Worm (Caenorhabditis elegans) whole organism, L4 larva: ENCODE data around the gene T28A8.2.

Experiments
- F10B5.3 ChIP-seq: sonication (generic microtip); optimal IDR thresholded peaks from 2 replicates; lab custom pipeline; 2016; ENCODE audit warnings: mild to moderate bottlenecking, missing genetic modification characterization, missing compliant biosample characterization
- F26F4.8 ChIP-seq: fragments of 200-800 bp; sonication (Bioruptor generic); conservative IDR thresholded peaks from 2 replicates; pipeline ENCODE4 v1.3.6; 2022; ENCODE audit warnings: missing genetic modification characterization, missing compliant biosample characterization
- F44E2.7 ChIP-seq: fragments of 200-800 bp; sonication (Bioruptor generic); IDR thresholded peaks from 2 replicates; pipeline ENCODE4 v2.1.2; 2022; ENCODE audit warnings: missing genetic modification characterization, missing compliant biosample characterization
- T26A8.4 ChIP-seq: fragments of 200-800 bp; sonication (Bioruptor generic); IDR thresholded peaks from 2 replicates; pipeline ENCODE4 v1.3.6; 2022; ENCODE audit warnings: missing genetic modification characterization, missing compliant biosample characterization
- Y5F2A.4 ChIP-seq: fragments of 200-800 bp; sonication (Bioruptor generic); optimal IDR thresholded peaks from 2 replicates; lab custom pipeline; 2018; ENCODE audit warnings: mild to moderate bottlenecking, missing genetic modification characterization, missing compliant biosample characterization
- ZK337.2 ChIP-seq: fragments of 200-800 bp; sonication (Bioruptor generic); IDR thresholded peaks from 2 replicates; pipeline ENCODE4 v1.3.6; 2022; ENCODE audit warnings: missing genetic modification reagents, missing genetic modification characterization, missing compliant biosample characterization
- aha-1 ChIP-seq: fragments of 150-350 bp; peaks from one replicate; lab custom pipeline; 2014; ENCODE audit warnings: missing biosample characterization, missing genetic modification characterization
- ama-1 ChIP-seq: fragments of 150-350 bp; optimal IDR thresholded peaks from 2 replicates; lab custom pipeline; 2014; ENCODE audit warnings: inconsistent platforms, mixed read lengths
- ceh-32 ChIP-seq: sonication (generic microtip); optimal IDR thresholded peaks from 2 replicates; lab custom pipeline; 2016; ENCODE audit warnings: mild to moderate bottlenecking, missing genetic modification characterization, missing compliant biosample characterization; ENCODE audit not compliant: poor library complexity
- daf-12 ChIP-seq: fragments of 150-350 bp; optimal IDR thresholded peaks from 2 replicates; lab custom pipeline; 2014; ENCODE audit warnings: missing biosample characterization, missing genetic modification reagents, missing genetic modification characterization
- daf-16 ChIP-seq, 3 experiments: sonication (generic microtip); optimal IDR thresholded peaks; 2 replicates each; lab custom pipeline; 2016 to 2017; ENCODE audit warnings: missing genetic modification characterization in 3 of 3, missing genetic modification reagents in 3 of 3, mild to moderate bottlenecking in 2 of 3, missing compliant biosample characterization in 2 of 3, missing biosample characterization in 1 of 3, moderate library complexity in 1 of 3
- daf-8 ChIP-seq: fragments of 200-800 bp; sonication (Bioruptor generic); IDR thresholded peaks from 2 replicates; pipeline ENCODE4 v1.3.6; 2022; ENCODE audit warnings: missing genetic modification characterization, missing compliant biosample characterization
- dmd-6 ChIP-seq: fragments of 200-800 bp; sonication (Bioruptor generic); IDR thresholded peaks from 2 replicates; pipeline ENCODE4 v1.3.6; 2022; ENCODE audit warnings: missing genetic modification reagents, missing genetic modification characterization, missing compliant biosample characterization
- dmd-8 ChIP-seq: fragments of 200-800 bp; sonication (Bioruptor generic); IDR thresholded peaks from 2 replicates; pipeline ENCODE4 v1.3.6; 2022; ENCODE audit warnings: missing genetic modification characterization, missing compliant biosample characterization
- dpl-1 ChIP-seq: fragments of 150-350 bp; optimal IDR thresholded peaks from 2 replicates; lab custom pipeline; 2014; ENCODE audit warnings: missing biosample characterization, missing genetic modification reagents, missing genetic modification characterization
- duxl-1 ChIP-seq: sonication (generic microtip); optimal IDR thresholded peaks from 2 replicates; lab custom pipeline; 2016; ENCODE audit warnings: mild to moderate bottlenecking, missing genetic modification characterization, moderate library complexity, missing compliant biosample characterization; ENCODE audit not compliant: poor library complexity
- dve-1 ChIP-seq: sonication (generic microtip); optimal IDR thresholded peaks from 2 replicates; lab custom pipeline; 2017; ENCODE audit warnings: antibody characterized with exemption, mild to moderate bottlenecking, missing genetic modification characterization, missing compliant biosample characterization; ENCODE audit not compliant: insufficient read depth
- egl-27 ChIP-seq: sonication (generic microtip); optimal IDR thresholded peaks from 3 replicates; lab custom pipeline; 2017; ENCODE audit warnings: missing biosample characterization, missing genetic modification reagents, missing genetic modification characterization
- egl-43 ChIP-seq: fragments of 200-800 bp; sonication (Bioruptor generic); IDR thresholded peaks from 2 replicates; pipeline ENCODE4 v1.3.6; 2022; ENCODE audit warnings: missing genetic modification reagents, missing genetic modification characterization, missing compliant biosample characterization
- fkh-10 ChIP-seq: fragments of 150-350 bp; optimal IDR thresholded peaks from 2 replicates; lab custom pipeline; 2014; ENCODE audit warnings: missing biosample characterization, missing genetic modification reagents, missing genetic modification characterization
- gei-8 ChIP-seq: fragments of 200-800 bp; sonication (Bioruptor generic); optimal IDR thresholded peaks from 2 replicates; lab custom pipeline; 2018; ENCODE audit warnings: mild to moderate bottlenecking, missing genetic modification characterization, missing compliant biosample characterization
- hlh-11 ChIP-seq: fragments of 200-800 bp; sonication (Bioruptor generic); optimal IDR thresholded peaks from 2 replicates; lab custom pipeline; 2018; ENCODE audit warnings: mild to moderate bottlenecking, missing genetic modification characterization, missing compliant biosample characterization
- hlh-30 ChIP-seq: sonication (generic microtip); optimal IDR thresholded peaks from 2 replicates; lab custom pipeline; 2017; ENCODE audit warnings: antibody characterized with exemption, mild to moderate bottlenecking, missing genetic modification characterization, missing compliant biosample characterization; ENCODE audit not compliant: insufficient read depth
- lim-7 ChIP-seq: fragments of 200-800 bp; sonication (Bioruptor generic); IDR thresholded peaks from 2 replicates; pipeline ENCODE4 v1.3.6; 2022; ENCODE audit warnings: missing genetic modification characterization, missing compliant biosample characterization
- lin-13 ChIP-seq: fragments of 150-350 bp; optimal IDR thresholded peaks from 2 replicates; lab custom pipeline; 2014; ENCODE audit warnings: missing biosample characterization, missing genetic modification reagents, missing genetic modification characterization
- lin-15B ChIP-seq: fragments of 150-350 bp; sonication (generic microtip); optimal IDR thresholded peaks from 3 replicates; lab custom pipeline; 2014; ENCODE audit warnings: missing biosample characterization, missing genetic modification characterization
- lin-29 ChIP-seq: fragments of 200-800 bp; sonication (Bioruptor generic); IDR thresholded peaks from 2 replicates; pipeline ENCODE4 v1.3.6; 2022; ENCODE audit warnings: missing genetic modification reagents, missing genetic modification characterization, missing compliant biosample characterization
- lin-38 ChIP-seq: fragments of 200-800 bp; sonication (Bioruptor generic); IDR thresholded peaks from 2 replicates; pipeline ENCODE4 v1.3.6; 2022; ENCODE audit warnings: missing genetic modification reagents, missing genetic modification characterization, missing compliant biosample characterization
- mes-2 ChIP-seq: sonication (generic microtip); optimal IDR thresholded peaks from 2 replicates; lab custom pipeline; 2016; ENCODE audit warnings: missing genotype, mild to moderate bottlenecking, missing genetic modification characterization, missing compliant biosample characterization; ENCODE audit not compliant: poor library complexity, severe bottlenecking
- mxl-2 ChIP-seq: fragments of 200-800 bp; sonication (Bioruptor generic); conservative IDR thresholded peaks from 2 replicates; pipeline ENCODE4 v1.3.6; 2022; ENCODE audit warnings: missing genetic modification reagents, missing genetic modification characterization, missing compliant biosample characterization
- nhr-111 ChIP-seq: fragments of 200-800 bp; sonication (Bioruptor generic); optimal IDR thresholded peaks from 2 replicates; lab custom pipeline; 2018; ENCODE audit warnings: mild to moderate bottlenecking, missing genetic modification characterization, missing compliant biosample characterization
- nhr-237 ChIP-seq: sonication (generic microtip); optimal IDR thresholded peaks from 2 replicates; lab custom pipeline; 2017; ENCODE audit warnings: missing biosample characterization, missing genetic modification characterization
- nhr-28 ChIP-seq: fragments of 150-350 bp; optimal IDR thresholded peaks from 2 replicates; lab custom pipeline; 2014; ENCODE audit warnings: missing biosample characterization, missing genetic modification characterization
- nhr-41 ChIP-seq: fragments of 200-800 bp; sonication (Bioruptor generic); IDR thresholded peaks from 2 replicates; pipeline ENCODE4 v1.3.6; 2022; ENCODE audit warnings: missing genetic modification reagents, missing genetic modification characterization, missing compliant biosample characterization
- pqm-1 ChIP-seq: sonication (generic microtip); optimal IDR thresholded peaks from 2 replicates; lab custom pipeline; 2017; ENCODE audit warnings: missing biosample characterization, missing genetic modification characterization
- saeg-2 ChIP-seq: fragments of 200-800 bp; sonication (Bioruptor generic); IDR thresholded peaks from 2 replicates; pipeline ENCODE4 v1.3.6; 2022; ENCODE audit warnings: missing genetic modification reagents, missing genetic modification characterization, missing compliant biosample characterization
- sdz-12 ChIP-seq: fragments of 200-800 bp; sonication (Bioruptor generic); optimal IDR thresholded peaks from 2 replicates; lab custom pipeline; 2018; ENCODE audit warnings: mild to moderate bottlenecking, missing genetic modification characterization, missing compliant biosample characterization
- set-16 ChIP-seq: fragments of 200-800 bp; sonication (Bioruptor generic); IDR thresholded peaks from 2 replicates; pipeline ENCODE4 v1.3.6; 2022; ENCODE audit warnings: missing genetic modification reagents, missing genetic modification characterization, missing compliant biosample characterization
- tag-97 ChIP-seq: fragments of 200-800 bp; sonication (Bioruptor generic); IDR thresholded peaks from 2 replicates; pipeline ENCODE4 v1.3.6; 2022; ENCODE audit warnings: missing genetic modification characterization, missing compliant biosample characterization
- tra-1 ChIP-seq: fragments of 200-800 bp; sonication (Bioruptor generic); IDR thresholded peaks from 2 replicates; pipeline ENCODE4 v1.3.6; 2022; ENCODE audit warnings: missing genetic modification reagents, missing genetic modification characterization, missing compliant biosample characterization
- unc-62 ChIP-seq, 3 experiments: fragments of 150-350 bp in 1 of 3; sonication (generic microtip); optimal IDR thresholded peaks in 2 of 3; peaks in 1 of 3; 1 replicate in 1 of 3; 2 replicates in 2 of 3; lab custom pipeline; 2014 to 2017; ENCODE audit warnings: missing biosample characterization in 3 of 3, missing genetic modification characterization in 3 of 3, missing genetic modification reagents in 3 of 3, missing genotype in 1 of 3
- vab-7 ChIP-seq: fragments of 200-800 bp; sonication (Bioruptor generic); IDR thresholded peaks from 2 replicates; pipeline ENCODE4 v1.3.6; 2022; ENCODE audit warnings: missing genetic modification reagents, missing genetic modification characterization, missing compliant biosample characterization
- zfp-3 ChIP-seq: fragments of 200-800 bp; sonication (Bioruptor generic); conservative IDR thresholded peaks from 2 replicates; pipeline ENCODE4 v1.3.6; 2022; ENCODE audit warnings: missing genetic modification reagents, missing genetic modification characterization, missing compliant biosample characterization
- zip-2 ChIP-seq: fragments of 150-350 bp; optimal IDR thresholded peaks from 2 replicates; lab custom pipeline; 2014; ENCODE audit warnings: missing biosample characterization, missing genetic modification characterization
- ztf-11 ChIP-seq: fragments of 150-350 bp; optimal IDR thresholded peaks from 2 replicates; lab custom pipeline; 2014; ENCODE audit warnings: missing biosample characterization, missing genetic modification characterization

Gene T28A8.2

DNA sequence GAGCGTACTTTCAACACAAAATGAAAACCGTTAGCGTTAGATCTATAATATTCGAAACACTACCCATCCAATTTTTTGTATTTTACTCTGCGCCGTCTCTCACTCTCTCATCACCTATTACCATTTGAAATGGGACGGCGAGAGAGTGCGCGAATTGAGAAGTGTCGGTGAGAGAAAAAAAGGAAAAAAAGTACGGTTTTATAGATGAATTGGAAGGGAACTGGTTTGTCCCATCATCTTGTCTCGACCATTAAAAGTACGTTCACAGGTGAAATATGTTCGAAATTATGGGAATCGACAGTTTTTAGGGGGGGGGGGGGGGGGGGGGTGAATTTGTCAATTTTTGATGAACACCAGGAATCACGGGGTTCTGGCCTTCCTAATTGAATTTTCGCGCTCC is 39.2 kb upstream of the T28A8.2 start:
- TF ChIP-seq hlh-11 (tag; lab: Kevin White, UChicago) (peak; percentile 2), F26F4.8 (GFP tag; lab: Robert Waterston, UW) (no peak), lin-13 (GFP tag; lab: Kevin White, UChicago) (no peak), Y5F2A.4 (GFP tag; lab: Kevin White, UChicago) (no peak), lin-29 (no peak), tra-1 (GFP tag; lab: Robert Waterston, UW) (no peak), nhr-41 (GFP tag; lab: Robert Waterston, UW) (no peak), daf-8 (no peak), nhr-237 (tag; lab: Kevin White, UChicago) (no peak), dmd-6 (GFP tag; lab: Robert Waterston, UW) (no peak), egl-43 (no peak), dve-1 (tag; lab: Kevin White, UChicago) (no peak), ceh-32 (tag; lab: Kevin White, UChicago) (no peak), mxl-2 (no peak), T26A8.4 (GFP tag; lab: Robert Waterston, UW) (no peak), nhr-28 (tag; lab: Kevin White, UChicago) (peak; percentile 6), sdz-12 (GFP tag; lab: Kevin White, UChicago) (no peak), mes-2 (tag; lab: Kevin White, UChicago) (peak; percentile 21), gei-8 (no peak), duxl-1 (tag; lab: Kevin White, UChicago) (no peak), ama-1 (lab: Kevin White, UChicago) (no peak), set-16 (GFP tag; lab: Robert Waterston, UW) (0 out of 2 replicates have a peak, but pooled peaks have one; percentile 9), lin-38 (GFP tag; lab: Robert Waterston, UW) (peak; percentile 41), F44E2.7 (no peak), ZK337.2 (no peak), zip-2 (tag; lab: Kevin White, UChicago) (no peak), hlh-30 (tag; lab: Kevin White, UChicago) (no peak), unc-62 (GFP tag; optimal IDR thresholded peaks at IDR 0.05 in 1 of 2; lab: Kevin White, UChicago) (peak in 1 of 2 experiments; percentile 18), unc-62 (tag; optimal IDR thresholded peaks at IDR 0.05; lab: Kevin White, UChicago) (no peak)
- TF ChIP-seq, all 104 proteins: peak for 6

DNA sequence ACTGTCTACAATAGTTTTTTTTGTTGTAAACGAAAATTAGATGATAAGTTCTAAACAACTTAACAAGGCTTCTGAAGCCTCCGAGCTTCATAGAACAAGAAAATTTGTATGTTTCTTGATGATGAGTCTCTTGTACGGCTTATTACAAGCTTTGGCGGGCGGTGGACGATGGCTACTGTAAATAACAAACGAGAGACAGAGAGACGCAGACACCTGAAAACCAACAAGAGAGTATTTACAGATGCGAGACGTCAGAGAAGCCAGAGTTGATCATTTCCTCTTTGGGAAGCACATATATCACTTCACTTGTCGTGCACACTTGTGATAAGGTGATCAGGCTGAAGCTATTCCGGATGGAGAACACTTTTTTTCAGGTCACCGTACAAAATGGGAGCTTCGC is 35.4 kb upstream of the T28A8.2 start:
- TF ChIP-seq ztf-11 (tag; lab: Kevin White, UChicago) (no peak), dve-1 (tag; lab: Kevin White, UChicago) (peak; percentile 3), mxl-2 (no peak), lin-15B (tag; lab: Kevin White, UChicago) (no peak), daf-16 (GFP tag; optimal IDR thresholded peaks at IDR 0.05; lab: Kevin White, UChicago) (no peak), daf-16 (tag; optimal IDR thresholded peaks at IDR 0.05; lab: Kevin White, UChicago) (peak; percentile 37), ama-1 (lab: Kevin White, UChicago) (no peak), aha-1 (tag; lab: Kevin White, UChicago) (peak; percentile 68), Y5F2A.4 (GFP tag; lab: Kevin White, UChicago) (no peak), gei-8 (no peak)

DNA sequence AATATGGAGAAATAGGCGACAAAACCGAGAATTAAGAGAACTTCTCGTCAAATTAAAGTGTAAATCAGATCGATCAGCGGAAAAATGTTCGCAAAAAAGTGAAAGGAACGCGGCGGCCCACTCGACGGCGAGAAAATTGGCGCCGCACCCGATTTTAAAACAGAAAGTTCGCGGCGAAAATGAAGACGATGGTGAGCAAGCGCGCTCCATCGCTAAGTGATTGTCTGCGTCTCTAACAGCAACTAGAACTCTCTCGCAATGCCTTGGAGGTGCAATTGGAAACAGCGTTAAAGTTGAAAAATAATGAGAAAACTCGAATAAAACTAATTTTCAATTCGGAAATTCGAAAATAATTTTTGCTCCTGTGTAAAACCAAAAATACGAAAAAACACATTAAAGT is 34.5 kb upstream of the T28A8.2 start:
- TF ChIP-seq lin-15B (tag; lab: Kevin White, UChicago) = no peak
- TF ChIP-seq nhr-111 (GFP tag; lab: Kevin White, UChicago) = no peak
- TF ChIP-seq ceh-32 (tag; lab: Kevin White, UChicago) = no peak
- TF ChIP-seq nhr-237 (tag; lab: Kevin White, UChicago) = no peak
- no peak for TF ChIP-seq egl-27 (tag; lab: Kevin White, UChicago)
- no peak for TF ChIP-seq daf-12
- TF ChIP-seq aha-1 (tag; lab: Kevin White, UChicago) = no peak
- no peak for TF ChIP-seq pqm-1 (tag; lab: Kevin White, UChicago)
- no peak for TF ChIP-seq tra-1 (GFP tag; lab: Robert Waterston, UW)
- peak; percentile 53 for TF ChIP-seq lin-13 (GFP tag; lab: Kevin White, UChicago)
- TF ChIP-seq hlh-30 (tag; lab: Kevin White, UChicago) = peak; percentile 48
- no peak for TF ChIP-seq lin-29
- TF ChIP-seq lim-7 (GFP tag; lab: Robert Waterston, UW) = no peak
- peak; percentile 79 for TF ChIP-seq dpl-1
- no peak; the same call in 1 of the 2 replicates for TF ChIP-seq vab-7 (GFP tag; lab: Robert Waterston, UW)
- peak; percentile 20; the same call in 1 of the 2 replicates for TF ChIP-seq set-16 (GFP tag; lab: Robert Waterston, UW)
- TF ChIP-seq F10B5.3 (tag; lab: Kevin White, UChicago) = no peak
- no peak for TF ChIP-seq daf-8
- TF ChIP-seq dmd-6 (GFP tag; lab: Robert Waterston, UW) = no peak
- no peak for TF ChIP-seq dmd-8
- no peak for TF ChIP-seq zfp-3 (GFP tag; lab: Robert Waterston, UW)
- no peak for TF ChIP-seq saeg-2 (GFP tag; lab: Robert Waterston, UW)
- TF ChIP-seq tag-97 = no peak
- no peak for TF ChIP-seq fkh-10 (GFP tag; lab: Kevin White, UChicago)
